Worm (Caenorhabditis elegans) whole organism, late embryonic: ENCODE measurements around the gene F39F10.3.
A peak's percentile ranks its signal among the peaks of the same experiment; 100 is the strongest.

Experiments
- C38D4.7 ChIP-seq: fragments of 200-800 bp; sonication (Bioruptor generic); optimal IDR thresholded peaks from 2 replicates; lab custom pipeline; 2018; ENCODE audit warnings: mild to moderate bottlenecking, missing genetic modification characterization, moderate library complexity, missing compliant biosample characterization
- F13H6.1 ChIP-seq: sonication (generic microtip); optimal IDR thresholded peaks from 2 replicates; lab custom pipeline; 2016; ENCODE audit warnings: missing genetic modification characterization, missing compliant biosample characterization
- K09A11.1 ChIP-seq: sonication (generic microtip); optimal IDR thresholded peaks from 2 replicates; lab custom pipeline; 2017; ENCODE audit warnings: antibody characterized with exemption, mild to moderate bottlenecking, missing genetic modification characterization, missing compliant biosample characterization; ENCODE audit not compliant: insufficient read depth
- Y22D7AL.16 ChIP-seq: sonication (generic microtip); optimal IDR thresholded peaks from 2 replicates; lab custom pipeline; 2016; ENCODE audit warnings: missing genetic modification characterization, missing compliant biosample characterization
- ceh-14 ChIP-seq: sonication (generic microtip); optimal IDR thresholded peaks from 2 replicates; lab custom pipeline; 2016; ENCODE audit warnings: missing genotype, missing genetic modification characterization, missing compliant biosample characterization
- ceh-18 ChIP-seq: sonication (generic microtip); optimal IDR thresholded peaks from 2 replicates; lab custom pipeline; 2016; ENCODE audit warnings: missing genetic modification characterization, missing compliant biosample characterization
- ceh-19 ChIP-seq: fragments of 200-800 bp; sonication (Bioruptor generic); optimal IDR thresholded peaks from 2 replicates; lab custom pipeline; 2018; ENCODE audit warnings: mild to moderate bottlenecking, missing genetic modification characterization, missing compliant biosample characterization
- ceh-2 ChIP-seq: sonication (generic microtip); optimal IDR thresholded peaks from 2 replicates; lab custom pipeline; 2016; ENCODE audit warnings: missing genotype, missing genetic modification characterization, missing compliant biosample characterization
- ceh-24 ChIP-seq: sonication (generic microtip); optimal IDR thresholded peaks from 2 replicates; lab custom pipeline; 2016; ENCODE audit warnings: mild to moderate bottlenecking, missing genetic modification characterization, missing compliant biosample characterization
- ceh-30 ChIP-seq: fragments of 150-350 bp; optimal IDR thresholded peaks from 2 replicates; lab custom pipeline; 2014; ENCODE audit warnings: missing biosample characterization, missing genetic modification characterization
- ceh-34 ChIP-seq: sonication (generic microtip); optimal IDR thresholded peaks from 2 replicates; lab custom pipeline; 2016; ENCODE audit warnings: mild to moderate bottlenecking, missing genetic modification characterization, missing compliant biosample characterization
- ceh-48 ChIP-seq: sonication (generic microtip); optimal IDR thresholded peaks from 2 replicates; lab custom pipeline; 2016; ENCODE audit warnings: missing genetic modification characterization, inconsistent platforms, missing compliant biosample characterization
- ceh-6 ChIP-seq: fragments of 200-800 bp; sonication (Bioruptor generic); optimal IDR thresholded peaks from 2 replicates; lab custom pipeline; 2018; ENCODE audit warnings: mild to moderate bottlenecking, missing genetic modification characterization, missing compliant biosample characterization
- ceh-9 ChIP-seq: sonication (generic microtip); optimal IDR thresholded peaks from 2 replicates; lab custom pipeline; 2016; ENCODE audit warnings: mild to moderate bottlenecking, missing genetic modification characterization, inconsistent platforms, missing compliant biosample characterization
- dmd-4 ChIP-seq: sonication (generic microtip); optimal IDR thresholded peaks from 2 replicates; lab custom pipeline; 2016; ENCODE audit warnings: borderline replicate concordance, missing genetic modification characterization, missing compliant biosample characterization
- dve-1 ChIP-seq: sonication (generic microtip); optimal IDR thresholded peaks from 2 replicates; lab custom pipeline; 2017; ENCODE audit warnings: antibody characterized with exemption, mild to moderate bottlenecking, missing genetic modification characterization, missing compliant biosample characterization
- elt-2 ChIP-seq: sonication (generic microtip); optimal IDR thresholded peaks from 2 replicates; lab custom pipeline; 2016; ENCODE audit warnings: missing genetic modification reagents, missing genetic modification characterization, missing compliant biosample characterization
- fax-1 ChIP-seq: sonication (generic microtip); optimal IDR thresholded peaks from 2 replicates; lab custom pipeline; 2016; ENCODE audit warnings: missing genotype, missing genetic modification characterization, missing compliant biosample characterization
- fkh-10 ChIP-seq: fragments of 150-350 bp; optimal IDR thresholded peaks from 2 replicates; lab custom pipeline; 2014; ENCODE audit warnings: missing biosample characterization, missing genetic modification reagents, missing genetic modification characterization
- fkh-6 ChIP-seq: sonication (generic microtip); optimal IDR thresholded peaks from 2 replicates; lab custom pipeline; 2016; ENCODE audit warnings: missing genetic modification characterization, missing compliant biosample characterization
- gmeb-2 ChIP-seq: sonication (generic microtip); optimal IDR thresholded peaks from 2 replicates; lab custom pipeline; 2016; ENCODE audit warnings: missing genetic modification characterization, inconsistent platforms, missing compliant biosample characterization
- hlh-6 ChIP-seq: sonication (generic microtip); optimal IDR thresholded peaks from 2 replicates; lab custom pipeline; 2016; ENCODE audit warnings: missing genotype, missing genetic modification characterization, missing compliant biosample characterization
- madf-2 ChIP-seq: sonication (generic microtip); optimal IDR thresholded peaks from 2 replicates; lab custom pipeline; 2017; ENCODE audit warnings: missing genetic modification characterization, missing compliant biosample characterization
- nhr-11 ChIP-seq: fragments of 150-350 bp; optimal IDR thresholded peaks from 2 replicates; lab custom pipeline; 2014; ENCODE audit warnings: missing biosample characterization, missing genetic modification characterization
- nhr-232 ChIP-seq: sonication (generic microtip); optimal IDR thresholded peaks from 2 replicates; lab custom pipeline; 2016; ENCODE audit warnings: missing genetic modification characterization, missing compliant biosample characterization
- npax-4 ChIP-seq: sonication (generic microtip); optimal IDR thresholded peaks from 2 replicates; lab custom pipeline; 2016; ENCODE audit warnings: missing genetic modification characterization, missing compliant biosample characterization
- pag-3 ChIP-seq: sonication (generic microtip); optimal IDR thresholded peaks from 2 replicates; lab custom pipeline; 2016; ENCODE audit warnings: missing compliant biosample characterization, missing genetic modification characterization, borderline replicate concordance
- pax-1 ChIP-seq: fragments of 150-350 bp; optimal IDR thresholded peaks from 2 replicates; lab custom pipeline; 2014; ENCODE audit warnings: missing biosample characterization, missing genetic modification characterization
- pha-4 ChIP-seq: fragments of 150-350 bp; optimal IDR thresholded peaks from 2 replicates; lab custom pipeline; 2018; ENCODE audit warnings: missing biosample characterization, missing genetic modification reagents, missing genetic modification characterization
- pqm-1 ChIP-seq: sonication (generic microtip); optimal IDR thresholded peaks from 2 replicates; lab custom pipeline; 2016; ENCODE audit warnings: missing genetic modification characterization, missing compliant biosample characterization
- ref-2 ChIP-seq: sonication (generic microtip); optimal IDR thresholded peaks from 2 replicates; lab custom pipeline; 2016; ENCODE audit warnings: missing genetic modification characterization, missing compliant biosample characterization
- rnt-1 ChIP-seq: sonication (generic microtip); optimal IDR thresholded peaks from 2 replicates; lab custom pipeline; 2016; ENCODE audit warnings: missing genetic modification characterization, missing compliant biosample characterization
- sdc-2 ChIP-seq: sonication (generic microtip); optimal IDR thresholded peaks from 2 replicates; lab custom pipeline; 2016; ENCODE audit warnings: missing genotype, missing genetic modification characterization, missing compliant biosample characterization
- sox-4 ChIP-seq: sonication (generic microtip); optimal IDR thresholded peaks from 2 replicates; lab custom pipeline; 2017; ENCODE audit warnings: mild to moderate bottlenecking, missing genetic modification characterization, inconsistent platforms, missing compliant biosample characterization
- syd-9 ChIP-seq: sonication (generic microtip); optimal IDR thresholded peaks from 2 replicates; lab custom pipeline; 2016; ENCODE audit warnings: mild to moderate bottlenecking, missing genetic modification characterization, moderate library complexity, missing compliant biosample characterization
- tbx-7 ChIP-seq: sonication (generic microtip); optimal IDR thresholded peaks from 2 replicates; lab custom pipeline; 2016; ENCODE audit warnings: missing genotype, missing genetic modification characterization, missing compliant biosample characterization
- ttx-3 ChIP-seq: sonication (generic microtip); optimal IDR thresholded peaks from 2 replicates; lab custom pipeline; 2016; ENCODE audit warnings: missing genetic modification reagents, missing genetic modification characterization, missing compliant biosample characterization
- unc-3 ChIP-seq, 2 experiments: fragments of 200-800 bp in 1 of 2; sonication (Bioruptor generic) in 1 of 2; sonication (generic microtip) in 1 of 2; conservative IDR thresholded peaks in 1 of 2; optimal IDR thresholded peaks in 1 of 2; 2 replicates each; pipeline versions ENCODE4 v1.3.6 to Lab custom; 2016 to 2022; ENCODE audit warnings: missing compliant biosample characterization in 2 of 2, missing genetic modification characterization in 2 of 2, missing genetic modification reagents in 1 of 2
- unc-42 ChIP-seq: sonication (generic microtip); optimal IDR thresholded peaks from 2 replicates; lab custom pipeline; 2016; ENCODE audit warnings: missing genotype, missing genetic modification characterization, missing compliant biosample characterization
- unc-55 ChIP-seq: sonication (generic microtip); optimal IDR thresholded peaks from 2 replicates; lab custom pipeline; 2017; ENCODE audit warnings: missing biosample characterization, missing genetic modification reagents, missing genetic modification characterization
- unc-86 ChIP-seq: sonication (generic microtip); optimal IDR thresholded peaks from 2 replicates; lab custom pipeline; 2016; ENCODE audit warnings: missing genetic modification characterization, missing compliant biosample characterization
- zip-5 ChIP-seq: sonication (generic microtip); optimal IDR thresholded peaks from 2 replicates; lab custom pipeline; 2016; ENCODE audit warnings: missing genetic modification characterization, missing compliant biosample characterization

The F39F10.3 gene

ce11 chrX:16891683-16892082 lies at the start of gene F39F10.3:
F39F10.3 (plus strand) TSS chrX:16891983.
- no peak for TF ChIP-seq ref-2 (tag; lab: Kevin White, UChicago)
- TF ChIP-seq sox-4 = no peak
- no peak for TF ChIP-seq fax-1 (tag; lab: Kevin White, UChicago)
- no peak for TF ChIP-seq pqm-1 (tag; lab: Kevin White, UChicago)
- no peak for TF ChIP-seq K09A11.1 (tag; lab: Kevin White, UChicago)
- TF ChIP-seq ceh-9 = no peak

ce11 chrX:16842935-16843334 lies 48.8 kb upstream of the F39F10.3 start:
- no peak for TF ChIP-seq ceh-19
- no peak for TF ChIP-seq gmeb-2 (tag; lab: Kevin White, UChicago)
- no peak for TF ChIP-seq ref-2 (tag; lab: Kevin White, UChicago)
- no peak for TF ChIP-seq sox-4
- TF ChIP-seq dve-1 = no peak
- no peak for TF ChIP-seq pax-1 (tag; lab: Kevin White, UChicago)
- no peak for TF ChIP-seq F13H6.1 (tag; lab: Kevin White, UChicago)
- no peak for TF ChIP-seq unc-55 (GFP tag; lab: Kevin White, UChicago)
- no peak for TF ChIP-seq ceh-2 (tag; lab: Kevin White, UChicago)
- no peak for TF ChIP-seq ceh-6 (GFP tag; lab: Kevin White, UChicago)
- TF ChIP-seq ceh-48 = no peak
- TF ChIP-seq zip-5 = no peak
- TF ChIP-seq syd-9 = no peak

ce11 chrX:16844924-16845323 lies 46.9 kb upstream of the F39F10.3 start, which contains the start of gene F41G4.8:
F41G4.8 (minus strand) TSS chrX:16845024.
- no peak for TF ChIP-seq unc-42 (tag; lab: Kevin White, UChicago)
- TF ChIP-seq F13H6.1 (tag; lab: Kevin White, UChicago) = no peak
- no peak for TF ChIP-seq unc-3 (GFP tag; conservative IDR thresholded peaks at IDR 0.05; lab: Robert Waterston, UW)
- no peak for TF ChIP-seq unc-3 (tag; optimal IDR thresholded peaks at IDR 0.05; lab: Kevin White, UChicago)
- no peak for TF ChIP-seq sox-4
- no peak for TF ChIP-seq rnt-1 (tag; lab: Kevin White, UChicago)
- no peak for TF ChIP-seq ceh-14 (tag; lab: Kevin White, UChicago)
- TF ChIP-seq nhr-11 (tag; lab: Kevin White, UChicago) = no peak
- no peak for TF ChIP-seq K09A11.1 (tag; lab: Kevin White, UChicago)
- TF ChIP-seq nhr-232 (tag; lab: Kevin White, UChicago) = no peak
- no peak for TF ChIP-seq dve-1
- TF ChIP-seq ttx-3 (tag; lab: Kevin White, UChicago) = no peak
- no peak for TF ChIP-seq Y22D7AL.16
- TF ChIP-seq fkh-10 (GFP tag; lab: Kevin White, UChicago) = no peak
- no peak for TF ChIP-seq pha-4
- TF ChIP-seq npax-4 = no peak
- no peak for TF ChIP-seq sdc-2 (tag; lab: Kevin White, UChicago)

- TF ChIP-seq hlh-6 = no peak
- no peak for TF ChIP-seq F13H6.1 (tag; lab: Kevin White, UChicago)
- peak; percentile 60 for TF ChIP-seq elt-2
- no peak for TF ChIP-seq nhr-232 (tag; lab: Kevin White, UChicago)
- no peak for TF ChIP-seq ceh-24 (tag; lab: Kevin White, UChicago)
Measured at ce11 chrX:16859956-16860446, 31.8 kb upstream of the F39F10.3 start, which contains the start of gene T20F7.3. T20F7.3 (plus strand) TSS chrX:16860396.

ce11 chrX:16863320-16863719 lies 28.5 kb upstream of the F39F10.3 start:
- no peak for TF ChIP-seq fax-1 (tag; lab: Kevin White, UChicago)
- no peak for TF ChIP-seq fkh-10 (GFP tag; lab: Kevin White, UChicago)
- no peak for TF ChIP-seq syd-9
- no peak for TF ChIP-seq pag-3
- TF ChIP-seq ceh-30 (tag; lab: Kevin White, UChicago) = no peak
- TF ChIP-seq ceh-48 = no peak
- TF ChIP-seq pqm-1 (tag; lab: Kevin White, UChicago) = no peak
- no peak for TF ChIP-seq madf-2
- no peak for TF ChIP-seq npax-4
- TF ChIP-seq ceh-19 = no peak
- TF ChIP-seq fkh-6 (tag; lab: Kevin White, UChicago) = no peak
- TF ChIP-seq tbx-7 (tag; lab: Kevin White, UChicago) = no peak
- no peak for TF ChIP-seq ceh-34 (tag; lab: Kevin White, UChicago)
- TF ChIP-seq pha-4 = no peak
- TF ChIP-seq C38D4.7 (GFP tag; lab: Kevin White, UChicago) = no peak
- TF ChIP-seq dmd-4 (tag; lab: Kevin White, UChicago) = no peak
- TF ChIP-seq ceh-18 (tag; lab: Kevin White, UChicago) = no peak
- TF ChIP-seq ceh-9 = no peak
- TF ChIP-seq unc-86 (tag; lab: Kevin White, UChicago) = no peak
